Fruit fly (Drosophila melanogaster): ENCODE data around the gene CG34367.

CG34367 gene

DNA sequence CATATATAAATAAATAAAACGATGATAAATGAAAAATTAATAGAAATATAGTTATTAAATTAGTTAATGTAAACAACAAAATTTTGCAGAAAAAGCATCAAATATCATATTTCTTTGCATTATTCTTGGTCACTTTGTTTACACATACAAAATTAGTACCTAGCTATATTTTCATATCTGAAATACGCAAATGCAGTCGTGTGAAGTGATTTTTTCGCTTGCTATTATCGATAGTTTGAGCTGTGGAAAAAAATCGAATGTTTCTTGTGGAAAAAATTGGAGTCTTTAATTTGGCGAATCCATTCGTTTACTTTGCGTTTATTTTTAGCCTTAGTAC lies 42.8 kb upstream of the CG34367 start, which contains the start of gene Cnot4 (continued):
- TF ChIP-seq CG9817 (tag; optimal IDR thresholded peaks at IDR 0.05), result no peak
- peak; percentile 69 for TF ChIP-seq BEAF-32 (GFP tag; optimal IDR thresholded peaks at IDR 0.05)
- no peak for TF ChIP-seq Gsc (GFP tag; IDR thresholded peaks at IDR 0.05)
- TF ChIP-seq gfzf (GFP tag; optimal IDR thresholded peaks at IDR 0.05), result no peak
- no peak for TF ChIP-seq dysf (GFP tag; IDR thresholded peaks at IDR 0.05)
- no peak for TF ChIP-seq CG1529 (GFP tag; optimal IDR thresholded peaks at IDR 0.05)
- TF ChIP-seq onecut (GFP tag; IDR thresholded peaks at IDR 0.05), result no peak
- no peak for TF ChIP-seq CG15601 (tag; optimal IDR thresholded peaks at IDR 0.05)
- TF ChIP-seq gsb-n (tag; optimal IDR thresholded peaks at IDR 0.05), result peak; percentile 44
- no peak for TF ChIP-seq Abd-B (GFP tag; optimal IDR thresholded peaks at IDR 0.05)
- no peak for TF ChIP-seq tin (GFP tag; optimal IDR thresholded peaks at IDR 0.05)
- TF ChIP-seq CG1647 (GFP tag; optimal IDR thresholded peaks at IDR 0.05), result no peak
- no peak for TF ChIP-seq CG14860 (GFP tag; IDR thresholded peaks at IDR 0.05; ENCODE audit: partially characterized antibody)
- no peak for TF ChIP-seq nom (GFP tag; optimal IDR thresholded peaks at IDR 0.05)
- no peak for TF ChIP-seq CG12071 (GFP tag; optimal IDR thresholded peaks at IDR 0.05)
- no peak for TF ChIP-seq jumu (GFP tag; optimal IDR thresholded peaks at IDR 0.05)
- TF ChIP-seq CG4617 (GFP tag; optimal IDR thresholded peaks at IDR 0.05; ENCODE audit: borderline replicate concordance), result no peak
- TF ChIP-seq CG3838 (GFP tag; optimal IDR thresholded peaks at IDR 0.05), result no peak
- peak; percentile 46; the same call in 1 of the 3 replicates for TF ChIP-seq CG16813 (GFP tag; IDR thresholded peaks at IDR 0.05; ENCODE audit: partially characterized antibody)
- TF ChIP-seq CG13624 (GFP tag; optimal IDR thresholded peaks at IDR 0.05), result no peak
- no peak for TF ChIP-seq Mes4 (GFP tag; optimal IDR thresholded peaks at IDR 0.05)
- TF ChIP-seq CG10209 (GFP tag; optimal IDR thresholded peaks at IDR 0.05), result no peak
- TF ChIP-seq pum (GFP tag; optimal IDR thresholded peaks at IDR 0.05), result no peak
- no peak for TF ChIP-seq tio (GFP tag; optimal IDR thresholded peaks at IDR 0.05)
- no peak for TF ChIP-seq CG4360 (GFP tag; IDR thresholded peaks at IDR 0.05)
- no peak for TF ChIP-seq CG7357 (GFP tag; IDR thresholded peaks at IDR 0.05)
- TF ChIP-seq CG18599 (GFP tag; optimal IDR thresholded peaks at IDR 0.05), result no peak
- no peak for TF ChIP-seq cas (GFP tag; IDR thresholded peaks at IDR 0.05)
- no peak for TF ChIP-seq CG2678 (tag; optimal IDR thresholded peaks at IDR 0.05)
- peak; percentile 38; the same call in 1 of the 3 replicates for TF ChIP-seq Doc3 (GFP tag; IDR thresholded peaks at IDR 0.05; ENCODE audit: partially characterized antibody)
- TF ChIP-seq al (GFP tag; IDR thresholded peaks at IDR 0.05), result no peak
- no peak for TF ChIP-seq CG34224 (GFP tag; IDR thresholded peaks at IDR 0.05; ENCODE audit: partially characterized antibody)
- no peak for TF ChIP-seq lbe (GFP tag; optimal IDR thresholded peaks at IDR 0.05)
- TF ChIP-seq CoRest (tag; optimal IDR thresholded peaks at IDR 0.05), result no peak
- TF ChIP-seq Rx (GFP tag; IDR thresholded peaks at IDR 0.05), result no peak
- no peak for TF ChIP-seq zen2 (GFP tag; IDR thresholded peaks at IDR 0.05; ENCODE audit: partially characterized antibody)
- no peak for TF ChIP-seq CHES-1-like (GFP tag; optimal IDR thresholded peaks at IDR 0.05)
- no peak for TF ChIP-seq HLHmδ (GFP tag; optimal IDR thresholded peaks at IDR 0.05)
- TF ChIP-seq grn (GFP tag; optimal IDR thresholded peaks at IDR 0.05), result no peak
- no peak for TF ChIP-seq org-1 (GFP tag; optimal IDR thresholded peaks at IDR 0.05)
- no peak for TF ChIP-seq CG7928 (GFP tag; optimal IDR thresholded peaks at IDR 0.05)
- TF ChIP-seq CG12391 (tag; optimal IDR thresholded peaks at IDR 0.05), result peak; percentile 33
- TF ChIP-seq Gug (GFP tag; IDR thresholded peaks at IDR 0.05), result no peak
- no peak for TF ChIP-seq CG4328 (GFP tag; optimal IDR thresholded peaks at IDR 0.05)
- TF ChIP-seq CG2889 (GFP tag; IDR thresholded peaks at IDR 0.05), result no peak
- TF ChIP-seq Stat92E (GFP tag; optimal IDR thresholded peaks at IDR 0.05), result no peak
- TF ChIP-seq CG18619 (GFP tag; optimal IDR thresholded peaks at IDR 0.05), result no peak
- TF ChIP-seq Ssrp (tag; optimal IDR thresholded peaks at IDR 0.05), result no peak
- no peak for TF ChIP-seq Atf-2 (GFP tag; optimal IDR thresholded peaks at IDR 0.05)
- no peak for TF ChIP-seq sob (GFP tag; IDR thresholded peaks at IDR 0.05)
- TF ChIP-seq tgo (GFP tag; IDR thresholded peaks at IDR 0.05), result no peak

Measured in whole organism, embryonic.